Worm (Caenorhabditis elegans): ENCODE data around the gene ZK662.5.

ZK662.5 gene

DNA sequence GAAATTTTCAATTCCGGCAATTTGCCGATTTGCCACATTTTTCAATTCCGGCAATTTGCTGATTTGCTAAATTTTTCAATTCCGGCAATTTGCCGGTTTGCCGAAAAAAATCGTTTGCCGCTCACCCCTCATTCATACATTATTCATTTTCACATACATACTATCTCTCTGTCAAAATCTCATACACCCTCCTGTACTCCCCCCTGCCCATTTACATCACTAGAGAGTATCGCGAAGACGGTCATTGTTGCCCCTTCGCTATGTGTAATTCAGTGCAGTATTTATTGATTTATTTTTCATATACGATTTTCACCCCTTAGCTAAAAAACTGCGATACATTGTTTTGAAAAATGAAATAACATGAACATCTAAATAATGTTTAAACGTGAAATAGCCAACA lies 15.0 kb downstream of the ZK662.5 start (continued):
- TF ChIP-seq mes-2 (tag; optimal IDR thresholded peaks at IDR 0.05; ENCODE audit: poor library complexity, severe bottlenecking): peak; percentile 93
- no peak for TF ChIP-seq nhr-237 (tag; optimal IDR thresholded peaks at IDR 0.05)
- TF ChIP-seq vab-7 (GFP tag; IDR thresholded peaks at IDR 0.05): no peak
- TF ChIP-seq egl-43 (GFP tag; IDR thresholded peaks at IDR 0.05): no peak
- no peak for TF ChIP-seq snpc-4 (tag; optimal IDR thresholded peaks at IDR 0.05)
- no peak for TF ChIP-seq arid-1 (GFP tag; conservative IDR thresholded peaks at IDR 0.05)
- no peak for TF ChIP-seq ZK546.5 (tag; optimal IDR thresholded peaks at IDR 0.05)
- TF ChIP-seq spr-3 (GFP tag; optimal IDR thresholded peaks at IDR 0.05): peak; percentile 13
- TF ChIP-seq mdl-1 (tag; optimal IDR thresholded peaks at IDR 0.05): peak in 1 of 2 experiments; percentile 40
- TF ChIP-seq mxl-2 (GFP tag; conservative IDR thresholded peaks at IDR 0.05): no peak
- TF ChIP-seq dmd-6 (GFP tag; IDR thresholded peaks at IDR 0.05): peak; percentile 51
- TF ChIP-seq nhr-48 (tag; optimal IDR thresholded peaks at IDR 0.05): peak; percentile 44
- TF ChIP-seq Y75B8A.6 (GFP tag; IDR thresholded peaks at IDR 0.05): no peak
- no peak for TF ChIP-seq T20F7.1 (GFP tag; optimal IDR thresholded peaks at IDR 0.05)
- no peak for TF ChIP-seq php-3 (GFP tag; IDR thresholded peaks at IDR 0.05)
- peak; percentile 68 for TF ChIP-seq spr-1 (tag; optimal IDR thresholded peaks at IDR 0.05)
- no peak for TF ChIP-seq sdz-12 (GFP tag; optimal IDR thresholded peaks at IDR 0.05)
- peak; percentile 32 for TF ChIP-seq nhr-25 (tag; optimal IDR thresholded peaks at IDR 0.05; ENCODE audit: borderline replicate concordance, insufficient read depth)
- TF ChIP-seq set-16 (GFP tag; IDR thresholded peaks at IDR 0.05): no peak
- peak in 1 of 2 experiments; percentile 47; a peak in 1 of 4 replicates for TF ChIP-seq madf-5 (GFP tag; IDR thresholded peaks at IDR 0.05)
- no peak for TF ChIP-seq unc-39 (tag; optimal IDR thresholded peaks at IDR 0.05)
- peak; percentile 95 for TF ChIP-seq duxl-1 (tag; optimal IDR thresholded peaks at IDR 0.05; ENCODE audit: poor library complexity)
- 0 out of 2 replicates have a peak, but pooled peaks have one; percentile 13 for TF ChIP-seq ctbp-1 (GFP tag; IDR thresholded peaks at IDR 0.05)
- no peak for TF ChIP-seq tag-97 (GFP tag; IDR thresholded peaks at IDR 0.05)
- no peak for TF ChIP-seq aly-2 (tag; optimal IDR thresholded peaks at IDR 0.05)
- no peak for TF ChIP-seq F49E8.2 (tag; optimal IDR thresholded peaks at IDR 0.05; ENCODE audit: borderline replicate concordance)
- TF ChIP-seq fos-1 (tag; optimal IDR thresholded peaks at IDR 0.05): no peak
- TF ChIP-seq rbr-2 (tag; optimal IDR thresholded peaks at IDR 0.05): peak; percentile 85
- no peak for TF ChIP-seq F44E2.7 (GFP tag; IDR thresholded peaks at IDR 0.05)
- TF ChIP-seq lsy-2 (tag; optimal IDR thresholded peaks at IDR 0.05): peak; percentile 20 to 85
- TF ChIP-seq ceh-82 (tag; optimal IDR thresholded peaks at IDR 0.05): no peak
- no peak for TF ChIP-seq Y5F2A.4 (GFP tag; optimal IDR thresholded peaks at IDR 0.05)
- peak; percentile 43 for TF ChIP-seq mxl-3 (GFP tag; optimal IDR thresholded peaks at IDR 0.05)
- TF ChIP-seq dpl-1 (GFP tag; optimal IDR thresholded peaks at IDR 0.05): peak; percentile 11
- no peak for TF ChIP-seq cey-2 (tag; optimal IDR thresholded peaks at IDR 0.05; ENCODE audit: borderline replicate concordance, insufficient read depth)
- peak; percentile 61; the same call in 1 of the 2 replicates for TF ChIP-seq lin-1 (GFP tag; IDR thresholded peaks at IDR 0.05)
- TF ChIP-seq daf-16 (GFP tag; optimal IDR thresholded peaks at IDR 0.05): no peak
- TF ChIP-seq daf-16 (tag; optimal IDR thresholded peaks at IDR 0.05): peak; percentile 67
- TF ChIP-seq daf-12 (tag; optimal IDR thresholded peaks at IDR 0.05): no peak
- peak; percentile 54; the same call in 1 of the 2 replicates for TF ChIP-seq ceh-20 (GFP tag; IDR thresholded peaks at IDR 0.05)
- TF ChIP-seq hlh-30 (tag; optimal IDR thresholded peaks at IDR 0.05; ENCODE audit: insufficient read depth): peak; percentile 74
- TF ChIP-seq hmg-1.1 (GFP tag; IDR thresholded peaks at IDR 0.05): peak; percentile 91
- peak; percentile 11 for TF ChIP-seq lir-3 (tag; optimal IDR thresholded peaks at IDR 0.05)
- no peak for TF ChIP-seq egl-27 (tag; optimal IDR thresholded peaks at IDR 0.05)
- TF ChIP-seq attf-4 (tag; optimal IDR thresholded peaks at IDR 0.05): no peak
- TF ChIP-seq pqm-1 (tag; optimal IDR thresholded peaks at IDR 0.05): peak; percentile 58
- peak; percentile 79 for TF ChIP-seq F37D6.2 (tag; optimal IDR thresholded peaks at IDR 0.05)
- TF ChIP-seq daf-8 (GFP tag; IDR thresholded peaks at IDR 0.05): no peak
- no peak for TF ChIP-seq tra-1 (GFP tag; IDR thresholded peaks at IDR 0.05)
- TF ChIP-seq nhr-11 (tag; optimal IDR thresholded peaks at IDR 0.05): peak; percentile 32
- TF ChIP-seq zip-2 (tag; optimal IDR thresholded peaks at IDR 0.05): peak; percentile 85
